Fruit fly (Drosophila melanogaster): ENCODE measurements around the gene CG9399.

DNA sequence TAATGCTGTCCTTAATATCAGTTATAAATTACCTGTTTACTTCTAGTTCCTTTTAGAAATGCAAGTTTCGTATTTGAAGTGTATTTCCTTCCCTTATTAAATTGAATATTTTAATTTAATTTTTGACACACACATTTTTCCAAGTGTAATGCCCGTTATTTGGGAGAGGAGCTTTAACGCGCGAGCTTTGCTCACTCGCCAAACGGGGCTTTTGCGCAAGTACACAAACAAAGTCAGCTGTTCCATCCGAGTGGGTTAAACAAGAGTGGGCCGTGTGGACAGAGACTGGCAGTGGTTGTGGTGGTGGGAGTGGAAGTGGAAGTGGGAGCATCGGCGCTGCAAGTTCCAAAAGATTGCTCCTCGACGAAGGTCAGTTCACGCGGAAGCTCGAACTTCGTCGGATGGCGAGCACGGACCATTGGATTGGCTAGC lies 7.1 kb upstream of the CG9399 start, which contains the start of gene CG8301:
- TF ChIP-seq psq (optimal IDR thresholded peaks at IDR 0.05): no peak
- TF ChIP-seq pan (optimal IDR thresholded peaks at IDR 0.05): no peak
- TF ChIP-seq usp (GFP tag; optimal IDR thresholded peaks at IDR 0.05): no peak
- no peak for TF ChIP-seq EcR (GFP tag; optimal IDR thresholded peaks at IDR 0.05)
- no peak for TF ChIP-seq Dll (optimal IDR thresholded peaks at IDR 0.05)
